Worm (Caenorhabditis elegans) whole organism, L1 larva: ENCODE measurements around the gene Y53F4B.17.

ENCODE experiments used
- aly-2 ChIP-seq: fragments of 150-350 bp; optimal IDR thresholded peaks from 2 replicates; lab custom pipeline; 2014; ENCODE audit warnings: missing biosample characterization, missing genetic modification characterization
- ama-1 ChIP-seq: fragments of 150-350 bp; optimal IDR thresholded peaks from 2 replicates; lab custom pipeline; 2014
- blmp-1 ChIP-seq: fragments of 150-350 bp; optimal IDR thresholded peaks from 2 replicates; lab custom pipeline; 2014; ENCODE audit warnings: missing biosample characterization, missing genetic modification characterization
- ceh-8 ChIP-seq: fragments of 200-800 bp; sonication (Bioruptor generic); optimal IDR thresholded peaks from 2 replicates; lab custom pipeline; 2018; ENCODE audit warnings: mild to moderate bottlenecking, missing genetic modification characterization, moderate library complexity, missing compliant biosample characterization
- dpl-1 ChIP-seq, 3 experiments: fragments of 150-350 bp in 2 of 3; sonication (generic microtip) in 1 of 3; optimal IDR thresholded peaks; 2 replicates each; lab custom pipeline; 2014 to 2017; ENCODE audit warnings: missing biosample characterization in 3 of 3, missing genetic modification characterization in 3 of 3, missing genetic modification reagents in 3 of 3
- dsc-1 ChIP-seq: sonication (generic microtip); optimal IDR thresholded peaks from 2 replicates; lab custom pipeline; 2016; ENCODE audit warnings: mild to moderate bottlenecking, missing genetic modification characterization, missing compliant biosample characterization
- efl-1 ChIP-seq, 4 experiments: fragments of 150-350 bp; optimal IDR thresholded peaks in 3 of 4; peaks in 1 of 4; 1 replicate in 1 of 4; 2 replicates in 3 of 4; lab custom pipeline; 2014; ENCODE audit warnings: missing biosample characterization in 2 of 4, missing genetic modification characterization in 2 of 4, missing genetic modification reagents in 2 of 4
- efl-3 ChIP-seq: fragments of 200-800 bp; sonication (Bioruptor generic); optimal IDR thresholded peaks from 2 replicates; lab custom pipeline; 2018; ENCODE audit warnings: mild to moderate bottlenecking, missing genetic modification characterization, missing compliant biosample characterization
- egl-13 ChIP-seq: sonication (generic microtip); optimal IDR thresholded peaks from 2 replicates; lab custom pipeline; 2016; ENCODE audit warnings: missing genotype, missing genetic modification reagents, missing genetic modification characterization, missing compliant biosample characterization
- elt-2 ChIP-seq: sonication (generic microtip); optimal IDR thresholded peaks from 2 replicates; lab custom pipeline; 2016; ENCODE audit warnings: missing genetic modification characterization, mild to moderate bottlenecking, inconsistent platforms, missing compliant biosample characterization, missing genetic modification reagents
- ets-5 ChIP-seq: fragments of 200-800 bp; sonication (Bioruptor generic); IDR thresholded peaks from 2 replicates; pipeline ENCODE4 v1.3.6; 2022; ENCODE audit warnings: missing genetic modification characterization, missing compliant biosample characterization
- grh-1 ChIP-seq: fragments of 200-800 bp; sonication (Bioruptor generic); IDR thresholded peaks from 2 replicates; pipeline ENCODE4 v1.3.6; 2022; ENCODE audit warnings: missing genetic modification reagents, missing genetic modification characterization, missing compliant biosample characterization
- hlh-4 ChIP-seq: sonication (generic microtip); optimal IDR thresholded peaks from 2 replicates; lab custom pipeline; 2016; ENCODE audit warnings: mild to moderate bottlenecking, missing genetic modification characterization, missing compliant biosample characterization
- irx-1 ChIP-seq: sonication (generic microtip); optimal IDR thresholded peaks from 2 replicates; lab custom pipeline; 2016; ENCODE audit warnings: missing genetic modification characterization, missing compliant biosample characterization
- isw-1 ChIP-seq: fragments of 200-800 bp; sonication (Bioruptor generic); IDR thresholded peaks from 2 replicates; pipeline ENCODE4 v1.3.6; 2022; ENCODE audit warnings: missing genetic modification characterization, missing compliant biosample characterization
- lin-13 ChIP-seq: fragments of 150-350 bp; optimal IDR thresholded peaks from 2 replicates; lab custom pipeline; 2014; ENCODE audit warnings: missing biosample characterization, missing genetic modification reagents, missing genetic modification characterization
- lin-14 ChIP-seq: fragments of 200-800 bp; sonication (Bioruptor generic); optimal IDR thresholded peaks from 2 replicates; lab custom pipeline; 2018; ENCODE audit warnings: mild to moderate bottlenecking, missing genetic modification characterization, moderate library complexity, missing compliant biosample characterization
- lin-35 ChIP-seq, 2 experiments: fragments of 150-350 bp; optimal IDR thresholded peaks; 2 replicates each; lab custom pipeline; 2014; ENCODE audit warnings: missing biosample characterization in 2 of 2, missing genetic modification characterization in 2 of 2, missing genetic modification reagents in 2 of 2
- lir-3 ChIP-seq: sonication (generic microtip); optimal IDR thresholded peaks from 2 replicates; lab custom pipeline; 2016; ENCODE audit warnings: mild to moderate bottlenecking, missing genetic modification characterization, moderate library complexity, missing compliant biosample characterization; ENCODE audit not compliant: poor library complexity
- lsy-2 ChIP-seq, 2 experiments: fragments of 150-350 bp; optimal IDR thresholded peaks; 2 replicates each; lab custom pipeline; 2014; ENCODE audit warnings: missing biosample characterization in 2 of 2, missing genetic modification characterization in 2 of 2
- mef-2 ChIP-seq: fragments of 150-350 bp; optimal IDR thresholded peaks from 2 replicates; lab custom pipeline; 2014; ENCODE audit warnings: missing biosample characterization, missing genetic modification characterization
- mep-1 ChIP-seq: fragments of 150-350 bp; optimal IDR thresholded peaks from 2 replicates; lab custom pipeline; 2014; ENCODE audit warnings: missing biosample characterization, missing genetic modification characterization
- nhr-11 ChIP-seq: fragments of 150-350 bp; optimal IDR thresholded peaks from 2 replicates; lab custom pipeline; 2014; ENCODE audit warnings: missing biosample characterization, missing genetic modification characterization
- nhr-12 ChIP-seq: sonication (generic microtip); optimal IDR thresholded peaks from 2 replicates; lab custom pipeline; 2017; ENCODE audit warnings: missing biosample characterization, missing genetic modification characterization
- nhr-20 ChIP-seq: sonication (generic microtip); optimal IDR thresholded peaks from 2 replicates; lab custom pipeline; 2016; ENCODE audit warnings: mild to moderate bottlenecking, missing genetic modification characterization, missing compliant biosample characterization
- nhr-28 ChIP-seq: fragments of 150-350 bp; optimal IDR thresholded peaks from 2 replicates; lab custom pipeline; 2014; ENCODE audit warnings: missing biosample characterization, missing genetic modification characterization
- nhr-76 ChIP-seq: sonication (generic microtip); optimal IDR thresholded peaks from 2 replicates; lab custom pipeline; 2017; ENCODE audit warnings: missing biosample characterization, missing genetic modification characterization
- nhr-77 ChIP-seq: fragments of 150-350 bp; optimal IDR thresholded peaks from 2 replicates; lab custom pipeline; 2014; ENCODE audit warnings: missing biosample characterization, missing genetic modification characterization
- nhr-85 ChIP-seq: sonication (generic microtip); peaks from one replicate; lab custom pipeline; 2016; ENCODE audit warnings: missing genetic modification characterization, inconsistent platforms, missing compliant biosample characterization
- nhr-90 ChIP-seq: sonication (generic microtip); optimal IDR thresholded peaks from 2 replicates; lab custom pipeline; 2016; ENCODE audit warnings: mild to moderate bottlenecking, missing genetic modification characterization, missing compliant biosample characterization; ENCODE audit not compliant: poor library complexity
- skn-1 ChIP-seq: fragments of 150-350 bp; optimal IDR thresholded peaks from 2 replicates; lab custom pipeline; 2014; ENCODE audit warnings: missing biosample characterization, missing genetic modification characterization
- snpc-4 ChIP-seq: fragments of 150-350 bp; optimal IDR thresholded peaks from 2 replicates; lab custom pipeline; 2014; ENCODE audit warnings: missing biosample characterization, missing genetic modification characterization
- snu-23 ChIP-seq: sonication (generic microtip); optimal IDR thresholded peaks from 2 replicates; lab custom pipeline; 2016; ENCODE audit warnings: missing genetic modification characterization, missing compliant biosample characterization
- sptf-1 ChIP-seq: fragments of 150-350 bp; optimal IDR thresholded peaks from 2 replicates; lab custom pipeline; 2014; ENCODE audit warnings: missing biosample characterization, missing genetic modification characterization
- sup-37 ChIP-seq: fragments of 200-800 bp; sonication (Bioruptor generic); optimal IDR thresholded peaks from 2 replicates; lab custom pipeline; 2018; ENCODE audit warnings: mild to moderate bottlenecking, missing genetic modification characterization, missing compliant biosample characterization
- swsn-7 ChIP-seq: sonication (generic microtip); optimal IDR thresholded peaks from 2 replicates; lab custom pipeline; 2016; ENCODE audit warnings: missing genetic modification characterization, missing compliant biosample characterization
- unc-62 ChIP-seq: fragments of 150-350 bp; optimal IDR thresholded peaks from 2 replicates; lab custom pipeline; 2014; ENCODE audit warnings: missing biosample characterization, missing genetic modification reagents, missing genetic modification characterization
- unc-86 ChIP-seq: sonication (generic microtip); optimal IDR thresholded peaks from 2 replicates; lab custom pipeline; 2016; ENCODE audit warnings: missing genetic modification characterization, missing compliant biosample characterization
- unc-98 ChIP-seq: fragments of 200-800 bp; sonication (Bioruptor generic); IDR thresholded peaks from 2 replicates; pipeline ENCODE4 v1.3.6; 2022; ENCODE audit warnings: missing genetic modification characterization, missing compliant biosample characterization
- zag-1 ChIP-seq: fragments of 150-350 bp; optimal IDR thresholded peaks from 2 replicates; lab custom pipeline; 2014; ENCODE audit warnings: missing biosample characterization, missing genetic modification characterization
- ztf-4 ChIP-seq: fragments of 150-350 bp; optimal IDR thresholded peaks from 2 replicates; lab custom pipeline; 2014; ENCODE audit warnings: missing biosample characterization, missing genetic modification characterization

The Y53F4B.17 gene

ce11 chrII:15071571-15071970 lies 13.1 kb downstream of the Y53F4B.17 start, which contains the start of gene Y53F4B.18:
TSS of gene Y53F4B.18 (minus strand) at chrII:15071671.
- no peak for TF ChIP-seq skn-1 (tag; lab: Kevin White, UChicago)
- TF ChIP-seq ztf-4 (tag; lab: Kevin White, UChicago): no peak
- TF ChIP-seq efl-1 (optimal IDR thresholded peaks at IDR 0.05; lab: Kevin White, UChicago): no peak
- TF ChIP-seq efl-1 (GFP tag; optimal IDR thresholded peaks at IDR 0.05 in 1 of 2; lab: Kevin White, UChicago): no peak
- TF ChIP-seq ceh-8 (GFP tag; lab: Kevin White, UChicago): no peak
- no peak for TF ChIP-seq unc-98 (GFP tag; lab: Robert Waterston, UW)
- TF ChIP-seq unc-86 (tag; lab: Kevin White, UChicago): no peak
- no peak for TF ChIP-seq unc-62 (GFP tag; lab: Kevin White, UChicago)
- no peak for TF ChIP-seq sptf-1
- TF ChIP-seq nhr-28 (tag; lab: Kevin White, UChicago): no peak
- no peak for TF ChIP-seq nhr-76 (tag; lab: Kevin White, UChicago)
- TF ChIP-seq lin-13 (GFP tag; lab: Kevin White, UChicago): no peak
- TF ChIP-seq lsy-2 (tag; optimal IDR thresholded peaks at IDR 0.05; lab: Kevin White, UChicago): no peak
- no peak for TF ChIP-seq egl-13 (tag; lab: Kevin White, UChicago)
- TF ChIP-seq efl-3: no peak
- no peak for TF ChIP-seq zag-1 (tag; lab: Kevin White, UChicago)
- no peak for TF ChIP-seq dsc-1 (tag; lab: Kevin White, UChicago)
- TF ChIP-seq hlh-4: no peak
- TF ChIP-seq nhr-90 (tag; lab: Kevin White, UChicago): no peak

ce11 chrII:15074760-15075159 lies 16.3 kb downstream of the Y53F4B.17 start:
- TF ChIP-seq lin-14 (no peak), snu-23 (GFP tag; lab: Kevin White, UChicago) (peak; percentile 2), nhr-11 (tag; lab: Kevin White, UChicago) (no peak), hlh-4 (no peak), aly-2 (tag; lab: Kevin White, UChicago) (no peak), irx-1 (tag; lab: Kevin White, UChicago) (no peak), grh-1 (no peak), ztf-4 (tag; lab: Kevin White, UChicago) (no peak), nhr-85 (tag; lab: Kevin White, UChicago) (peak; percentile 17), sptf-1 (no peak), sup-37 (no peak), dpl-1 (GFP tag; optimal IDR thresholded peaks at IDR 0.05; lab: Kevin White, UChicago) (no peak), nhr-77 (tag; lab: Kevin White, UChicago) (peak; percentile 83), unc-62 (GFP tag; lab: Kevin White, UChicago) (no peak), nhr-76 (tag; lab: Kevin White, UChicago) (no peak), dsc-1 (tag; lab: Kevin White, UChicago) (no peak), lir-3 (no peak), nhr-20 (tag; lab: Kevin White, UChicago) (peak; percentile 66), snpc-4 (no peak), nhr-12 (tag; lab: Kevin White, UChicago) (no peak), ama-1 (lab: Kevin White, UChicago) (no peak), lin-35 (GFP tag; optimal IDR thresholded peaks at IDR 0.05; lab: Kevin White, UChicago) (peak in 1 of 2 experiments; percentile 30), efl-1 (optimal IDR thresholded peaks at IDR 0.05; lab: Kevin White, UChicago) (no peak), efl-1 (GFP tag; optimal IDR thresholded peaks at IDR 0.05 in 1 of 2; lab: Kevin White, UChicago) (peak in 1 of 2 experiments; percentile 64), nhr-90 (tag; lab: Kevin White, UChicago) (peak; percentile 15), isw-1 (GFP tag; lab: Robert Waterston, UW) (no peak), mef-2 (tag; lab: Kevin White, UChicago) (no peak), swsn-7 (tag; lab: Kevin White, UChicago) (no peak), ets-5 (GFP tag; lab: Robert Waterston, UW) (no peak), mep-1 (tag; lab: Kevin White, UChicago) (no peak), elt-2 (no peak), blmp-1 (tag; lab: Kevin White, UChicago) (peak; percentile 14)
